Fruit fly (Drosophila melanogaster) whole organism, wandering third instar larva: ENCODE results near the gene CG9922.

Experiments used
- Abd-B ChIP-seq: fragments of >200 bp; optimal IDR thresholded peaks from 2 replicates; lab custom pipeline; 2017; ENCODE audit warnings: missing biosample characterization, missing genetic modification characterization
- GATAd ChIP-seq: sonication (Bioruptor generic); optimal IDR thresholded peaks from 2 replicates; lab custom pipeline; 2016; ENCODE audit warnings: missing biosample characterization, missing genetic modification characterization
- Myc ChIP-seq: fragments of >200 bp; optimal IDR thresholded peaks from 2 replicates; lab custom pipeline; 2017
- OdsH ChIP-seq: fragments of 200-800 bp; sonication (Bioruptor generic); optimal IDR thresholded peaks from 2 replicates; lab custom pipeline; 2016; ENCODE audit warnings: missing biosample characterization, mild to moderate bottlenecking, missing genetic modification characterization
- br ChIP-seq: fragments of 200-800 bp; sonication (Bioruptor generic); optimal IDR thresholded peaks from 2 replicates; lab custom pipeline; 2016; ENCODE audit warnings: missing biosample characterization, missing genetic modification characterization
- dmrt93B ChIP-seq: fragments of 200-800 bp; sonication (Bioruptor generic); optimal IDR thresholded peaks from 2 replicates; lab custom pipeline; 2018; ENCODE audit warnings: missing biosample characterization, mild to moderate bottlenecking, missing genetic modification characterization
- h ChIP-seq: fragments of 200-800 bp; sonication (Bioruptor generic); optimal IDR thresholded peaks from 3 replicates; lab custom pipeline; 2016; ENCODE audit warnings: missing biosample characterization, mild to moderate bottlenecking, missing genetic modification characterization
- lola ChIP-seq: fragments of >200 bp; optimal IDR thresholded peaks from 2 replicates; lab custom pipeline; 2017; ENCODE audit warnings: missing biosample characterization, missing genetic modification characterization
- tai ChIP-seq: sonication (Bioruptor generic); optimal IDR thresholded peaks from 2 replicates; lab custom pipeline; 2016; ENCODE audit warnings: missing biosample characterization, missing genetic modification characterization

DNA sequence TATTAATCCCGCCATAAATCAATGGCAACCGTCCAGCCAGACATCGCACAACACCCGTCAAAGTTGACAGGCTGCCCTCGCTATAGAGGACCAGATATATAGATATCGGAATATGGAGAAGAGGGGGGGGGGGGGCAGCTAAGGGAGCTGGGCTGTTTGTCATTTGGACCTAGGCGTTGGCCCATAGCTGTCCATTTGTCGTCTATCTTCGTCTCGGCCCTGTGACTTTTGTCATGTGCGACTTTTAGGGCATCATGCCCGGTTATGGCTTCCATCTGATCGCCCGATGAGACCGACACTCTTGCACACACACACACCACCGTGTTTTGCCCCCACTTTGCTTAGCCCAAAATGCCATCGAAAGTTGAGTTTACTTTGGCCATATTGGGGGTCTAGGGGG lies 38.4 kb downstream of the CG9922 start:
- TF ChIP-seq Myc (no peak), dmrt93B (GFP tag; lab: Kevin White, UChicago) (no peak), tai (GFP tag; lab: Kevin White, UChicago) (no peak), Abd-B (GFP tag; lab: Kevin White, UChicago) (no peak), OdsH (GFP tag; lab: Kevin White, UChicago) (no peak), br (no peak), GATAd (GFP tag; lab: Kevin White, UChicago) (no peak), h (GFP tag; lab: Kevin White, UChicago) (no peak), lola (GFP tag; lab: Kevin White, UChicago) (no peak)
